Worm (Caenorhabditis elegans): ENCODE data around the gene dpy-21.
A peak's percentile ranks its signal among the peaks of the same experiment; 100 is the strongest.
"Not testable (repeated sequence)": the region's sequence is repeated elsewhere in the genome, so short reads cannot be mapped to it uniquely, and the experiment has no call there.

Gene dpy-21

ce11 chrV:17903829-17904228 lies 45.2 kb downstream of the dpy-21 start, which contains the start of gene C06H5.14:
TSS of gene C06H5.14 (plus strand) at chrV:17904129.
- TF ChIP-seq nhr-10 (tag; optimal IDR thresholded peaks at IDR 0.05); sem-4 (tag; optimal IDR thresholded peaks at IDR 0.05); unc-55 (GFP tag; optimal IDR thresholded peaks at IDR 0.05): not testable (repeated sequence)

DNA sequence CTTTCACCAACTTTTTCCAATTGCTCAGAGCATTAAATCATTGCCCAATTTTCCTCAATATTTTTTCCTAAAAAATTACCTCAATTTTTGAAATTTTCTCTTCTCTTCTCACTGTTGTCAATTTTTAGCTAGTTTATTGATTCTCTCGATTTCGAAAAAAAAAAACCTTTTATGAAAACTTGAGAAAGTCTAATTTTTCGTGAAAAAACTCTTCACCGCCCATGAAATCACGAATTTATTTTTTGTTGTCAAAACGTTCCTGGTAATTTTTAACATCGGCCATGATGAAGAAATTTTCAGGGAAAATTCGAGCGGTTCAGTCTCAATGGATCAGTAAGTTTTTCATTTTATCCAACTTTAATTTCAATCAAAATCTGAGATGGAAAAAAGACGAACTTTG lies 49.5 kb downstream of the dpy-21 start, which contains the start of gene fbxa-157:
fbxa-157 (plus strand) TSS at position 301 of the 400 bp plus-strand sequence.
- TF ChIP-seq R02D3.7 (tag; optimal IDR thresholded peaks at IDR 0.05) (no peak), ztf-11 (tag; optimal IDR thresholded peaks at IDR 0.05) (no peak), nhr-23 (tag; optimal IDR thresholded peaks at IDR 0.05) (no peak), mbf-1 (tag; optimal IDR thresholded peaks at IDR 0.05) (no peak), zag-1 (tag; optimal IDR thresholded peaks at IDR 0.05) (no peak), mab-5 (tag; optimal IDR thresholded peaks at IDR 0.05) (no peak), unc-39 (tag; optimal IDR thresholded peaks at IDR 0.05) (no peak), ztf-4 (tag; optimal IDR thresholded peaks at IDR 0.05) (no peak)

- TF ChIP-seq nhr-25, ceh-16, nhr-10 (tag; optimal IDR thresholded peaks at IDR 0.05): not testable (repeated sequence)
Measured at ce11 chrV:17897646-17898045, 51.3 kb downstream of the dpy-21 start, which contains the start of gene C06H5.13. TSS of gene C06H5.13 (minus strand) at chrV:17897746.

- no peak for TF ChIP-seq ceh-16 (tag; optimal IDR thresholded peaks at IDR 0.05)
- peak; percentile 51 for TF ChIP-seq fos-1 (tag; optimal IDR thresholded peaks at IDR 0.05)
- TF ChIP-seq R02D3.7 (tag; optimal IDR thresholded peaks at IDR 0.05): no peak
Measured at ce11 chrV:17896736-17897353, 52.1 kb downstream of the dpy-21 start, which contains the start of gene fbxa-156. TSS of gene fbxa-156 (minus strand) at chrV:17896786.

DNA sequence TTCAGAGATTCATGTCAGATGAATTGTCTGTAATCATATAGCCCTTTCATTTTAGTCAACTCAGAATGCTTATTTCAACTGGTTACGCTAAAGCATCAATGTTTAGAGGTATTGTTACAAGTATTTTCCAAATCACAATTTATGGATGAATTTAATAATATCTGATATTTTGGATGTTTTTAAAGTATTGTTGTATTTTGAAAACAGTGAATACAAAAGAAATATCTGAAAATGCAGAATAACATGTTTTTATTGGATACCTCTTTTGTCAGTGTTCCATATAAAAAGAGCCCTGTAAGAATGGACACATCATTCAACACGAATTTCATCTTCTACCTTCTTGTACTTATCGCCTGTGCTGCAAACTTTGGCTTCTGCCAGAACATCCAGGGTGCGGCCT lies 54.5 kb downstream of the dpy-21 start, which contains the start of gene C06H5.12:
C06H5.12 (plus strand) TSS at position 301 of the 400 bp plus-strand sequence.
- TF ChIP-seq unc-39, ceh-16, fos-1 (tag; optimal IDR thresholded peaks at IDR 0.05): not testable (repeated sequence)

DNA sequence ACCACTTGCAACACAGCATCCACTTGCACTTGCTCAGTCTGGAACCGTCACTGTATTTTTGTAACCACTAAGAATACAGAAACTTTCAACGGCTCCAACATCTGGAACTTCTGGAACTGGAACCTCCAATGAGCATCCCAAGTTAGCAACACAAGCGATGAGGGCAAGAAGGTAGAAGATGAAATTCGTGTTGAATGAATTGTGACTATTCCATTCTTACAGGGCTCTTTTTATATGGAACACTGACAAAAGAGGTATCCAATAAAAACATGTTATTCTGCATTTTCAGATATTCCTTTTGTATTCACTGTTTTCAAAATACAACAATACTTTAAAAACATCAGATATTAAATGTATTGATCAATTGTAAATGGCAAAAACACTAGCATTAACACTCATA lies 55.0 kb downstream of the dpy-21 start, which contains the start of gene C06H5.11:
C06H5.11 (minus strand) TSS at position 101 of the 400 bp plus-strand sequence.
- TF ChIP-seq unc-55 (GFP tag; optimal IDR thresholded peaks at IDR 0.05); mab-5 (tag; optimal IDR thresholded peaks at IDR 0.05); R02D3.7 (tag; optimal IDR thresholded peaks at IDR 0.05): not testable (repeated sequence)

ce11 chrV:17891317-17891716 lies 57.7 kb downstream of the dpy-21 start:
- no peak for TF ChIP-seq mab-5 (tag; optimal IDR thresholded peaks at IDR 0.05)
- no peak for TF ChIP-seq nhr-6 (tag; optimal IDR thresholded peaks at IDR 0.05)
- TF ChIP-seq fos-1 (tag; optimal IDR thresholded peaks at IDR 0.05): peak; percentile 32

- peak; percentile 35 for TF ChIP-seq fos-1 (tag; optimal IDR thresholded peaks at IDR 0.05)
- TF ChIP-seq peb-1 (tag; optimal IDR thresholded peaks at IDR 0.05): no peak
- TF ChIP-seq skn-1 (tag; optimal IDR thresholded peaks at IDR 0.05): no peak
- TF ChIP-seq C34F6.9 (tag; optimal IDR thresholded peaks at IDR 0.05): no peak
- no peak for TF ChIP-seq sem-4 (tag; optimal IDR thresholded peaks at IDR 0.05)
Measured at ce11 chrV:17888939-17889338, 60.1 kb downstream of the dpy-21 start, which contains the start of gene C06H5.6. TSS of gene C06H5.6 (minus strand) at chrV:17888984.
